Worm (Caenorhabditis elegans) whole organism, L4/young adult: ENCODE results near the gene H20J04.6.

Experiments
- W03F9.2 ChIP-seq: fragments of 150-350 bp; optimal IDR thresholded peaks from 2 replicates; lab custom pipeline; 2014; ENCODE audit warnings: missing biosample characterization, missing genetic modification characterization
- dao-5 ChIP-seq: sonication (generic microtip); optimal IDR thresholded peaks from 2 replicates; lab custom pipeline; 2016; ENCODE audit warnings: missing genotype, missing genetic modification characterization, moderate library complexity, missing compliant biosample characterization
- him-1 ChIP-seq: sonication (generic microtip); optimal IDR thresholded peaks from 2 replicates; lab custom pipeline; 2016; ENCODE audit warnings: missing genotype, missing genetic modification reagents, missing genetic modification characterization, missing compliant biosample characterization

- TF ChIP-seq him-1 (tag; lab: Kevin White, UChicago) (no peak), dao-5 (tag; lab: Kevin White, UChicago) (no peak), W03F9.2 (tag; lab: Kevin White, UChicago) (no peak)
Observed at ce11 chrII:4316011-4316410, 7.0 kb upstream of the H20J04.6 start, which contains the start of gene srw-40.
